Worm (Caenorhabditis elegans) whole organism, young adult: Measurements from ENCODE around the gene txt-13.

Experiments
- F49E8.2 ChIP-seq: sonication (generic microtip); optimal IDR thresholded peaks from 3 replicates; lab custom pipeline; 2017; ENCODE audit warnings: missing genetic modification characterization, mild to moderate bottlenecking, missing compliant biosample characterization, antibody characterized with exemption, moderate library complexity; ENCODE audit not compliant: insufficient read depth
- aptf-3 ChIP-seq: fragments of 200-800 bp; sonication (Bioruptor generic); IDR thresholded peaks from 2 replicates; pipeline ENCODE4 v1.3.6; 2022; ENCODE audit warnings: missing genetic modification characterization, missing compliant biosample characterization
- egl-18 ChIP-seq: fragments of 200-800 bp; sonication (Bioruptor generic); IDR thresholded peaks from 2 replicates; pipeline ENCODE4 v1.3.6; 2022; ENCODE audit warnings: missing genetic modification reagents, missing genetic modification characterization, missing compliant biosample characterization
- lin-26 ChIP-seq: fragments of 200-800 bp; sonication (Bioruptor generic); IDR thresholded peaks from 2 replicates; pipeline ENCODE4 v1.3.6; 2022; ENCODE audit warnings: missing genetic modification reagents, missing genetic modification characterization, missing compliant biosample characterization
- madf-6 ChIP-seq: fragments of 200-800 bp; sonication (Bioruptor generic); IDR thresholded peaks from 2 replicates; pipeline ENCODE4 v1.3.6; 2022; ENCODE audit warnings: missing genetic modification reagents, missing genetic modification characterization, missing compliant biosample characterization
- madf-8 ChIP-seq: fragments of 200-800 bp; sonication (Bioruptor generic); conservative IDR thresholded peaks from 2 replicates; pipeline ENCODE4 v1.3.6; 2022; ENCODE audit warnings: missing genetic modification reagents, missing genetic modification characterization, missing compliant biosample characterization
- mxl-1 ChIP-seq: sonication (generic microtip); optimal IDR thresholded peaks from 2 replicates; lab custom pipeline; 2016; ENCODE audit warnings: missing genetic modification characterization, missing compliant biosample characterization
- nfya-1 ChIP-seq: sonication (generic microtip); optimal IDR thresholded peaks from 2 replicates; lab custom pipeline; 2017; ENCODE audit warnings: antibody characterized with exemption, missing compliant biosample characterization, missing genetic modification characterization, borderline replicate concordance; ENCODE audit not compliant: insufficient read depth
- snpc-3.4 ChIP-seq: sonication (generic microtip); optimal IDR thresholded peaks from 2 replicates; lab custom pipeline; 2017; ENCODE audit warnings: missing genetic modification characterization, mild to moderate bottlenecking, missing compliant biosample characterization, antibody characterized with exemption, moderate library complexity, missing genotype, missing genetic modification reagents
- snpc-4 ChIP-seq, 5 experiments: fragments of 150-350 bp in 1 of 5; sonication (generic microtip) in 4 of 5; optimal IDR thresholded peaks; 2 replicates each; lab custom pipeline; 2014 to 2018; ENCODE audit warnings: missing genetic modification characterization in 5 of 5, missing biosample characterization in 3 of 5, antibody characterized with exemption in 2 of 5, mild to moderate bottlenecking in 2 of 5, missing compliant biosample characterization in 2 of 5, missing genotype in 2 of 5, moderate library complexity in 2 of 5, missing genetic modification reagents in 1 of 5
- unc-62 ChIP-seq: fragments of 150-350 bp; optimal IDR thresholded peaks from 2 replicates; lab custom pipeline; 2014; ENCODE audit warnings: missing biosample characterization, missing genetic modification reagents, missing genetic modification characterization

DNA sequence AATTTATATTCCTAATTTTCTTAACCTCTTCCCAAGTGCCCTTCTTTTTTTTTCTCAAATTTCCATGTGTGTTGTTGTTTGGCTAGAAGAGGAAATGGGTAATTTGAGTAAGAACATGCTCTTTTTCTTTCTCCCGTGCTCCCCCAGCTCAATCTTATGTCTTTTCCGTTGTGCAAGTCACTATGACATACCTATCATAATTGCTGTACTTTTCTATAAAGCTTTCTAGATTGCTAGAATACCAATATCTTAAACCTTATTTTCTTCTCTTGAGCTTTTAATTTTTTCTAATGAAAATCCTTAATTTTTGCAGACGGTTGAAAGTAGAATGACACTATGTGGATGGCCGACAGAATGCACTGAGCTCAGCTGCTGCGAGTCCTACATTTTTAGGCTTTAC is at the start of gene txt-13:
- TF ChIP-seq madf-6 (no peak), nfya-1 (tag; lab: Kevin White, UChicago) (no peak), madf-8 (GFP tag; lab: Robert Waterston, UW) (no peak), lin-26 (GFP tag; lab: Robert Waterston, UW) (no peak), mxl-1 (tag; lab: Kevin White, UChicago) (no peak), F49E8.2 (tag; lab: Kevin White, UChicago) (no peak), snpc-3.4 (tag; lab: Kevin White, UChicago) (no peak), snpc-4 (GFP tag; optimal IDR thresholded peaks at IDR 0.05; lab: Kevin White, UChicago) (no peak), snpc-4 (tag; optimal IDR thresholded peaks at IDR 0.05; lab: Kevin White, UChicago) (no peak), aptf-3 (GFP tag; lab: Robert Waterston, UW) (no peak), unc-62 (GFP tag; lab: Kevin White, UChicago) (no peak), egl-18 (GFP tag; lab: Robert Waterston, UW) (no peak)
